Fruit fly (Drosophila melanogaster): ENCODE results near the gene MME1.

MME1 gene

DNA sequence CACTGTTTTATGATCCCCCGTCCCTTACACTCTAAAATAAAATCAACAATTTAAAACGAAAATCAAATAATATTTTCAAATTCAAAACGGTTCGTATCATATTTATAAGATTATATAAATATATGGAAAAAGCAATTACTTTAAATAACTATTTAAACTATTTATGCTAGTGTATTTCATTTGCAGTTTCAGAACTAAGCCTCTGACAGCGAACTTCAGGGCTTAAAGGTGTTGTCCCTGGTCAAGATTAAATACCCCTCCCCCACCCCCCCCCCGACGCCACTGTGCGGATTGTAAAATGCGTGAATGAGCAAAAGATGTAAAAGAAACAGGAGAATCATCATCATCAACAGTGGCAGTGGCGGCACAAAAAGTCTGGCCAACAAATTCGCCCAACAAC is 49.5 kb downstream of the MME1 start:
- no peak for TF ChIP-seq ap (GFP tag; IDR thresholded peaks at IDR 0.05)
- no peak for TF ChIP-seq Mrtf (GFP tag; IDR thresholded peaks at IDR 0.05)
- TF ChIP-seq Max (GFP tag; optimal IDR thresholded peaks at IDR 0.05): no peak
- TF ChIP-seq pzg (GFP tag; optimal IDR thresholded peaks at IDR 0.05): no peak
- TF ChIP-seq CG1647 (GFP tag; optimal IDR thresholded peaks at IDR 0.05): no peak
- TF ChIP-seq Trl (optimal IDR thresholded peaks at IDR 0.05): no peak
- no peak for TF ChIP-seq Trl (GFP tag; optimal IDR thresholded peaks at IDR 0.05)
- no peak for TF ChIP-seq CG14050 (GFP tag; IDR thresholded peaks at IDR 0.05)
